Fruit fly (Drosophila melanogaster): ENCODE data around the gene ImpL1.

DNA sequence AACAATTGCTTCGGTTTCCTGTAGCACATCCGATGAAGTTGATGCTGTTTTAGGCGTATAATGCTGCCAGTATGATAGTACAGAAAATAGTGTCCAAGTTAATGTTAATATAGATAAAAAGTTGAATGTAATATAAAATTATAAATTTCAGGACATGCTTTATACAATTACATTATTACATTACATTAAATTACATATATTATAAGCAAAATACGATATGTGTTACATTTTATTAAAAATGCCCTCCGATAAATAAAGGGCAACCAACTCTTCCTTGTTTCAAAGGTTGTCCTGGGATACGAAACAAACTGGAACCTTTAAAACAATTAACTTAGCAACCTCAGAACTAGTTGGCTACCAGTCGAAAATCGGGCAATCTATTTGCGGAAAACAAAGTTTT is 33.8 kb upstream of the ImpL1 start, which contains the start of gene CG17687:
- TF ChIP-seq EcR (GFP tag; optimal IDR thresholded peaks at IDR 0.05) (no peak), usp (GFP tag; optimal IDR thresholded peaks at IDR 0.05) (no peak), psq (optimal IDR thresholded peaks at IDR 0.05) (no peak)
